Fruit fly (Drosophila melanogaster) whole organism, embryonic: ENCODE measurements around the gene Pcd.
A peak's percentile ranks its signal among the peaks of the same experiment; 100 is the strongest.

Experiments used
- Ada2b ChIP-seq: fragments of 200-800 bp; sonication (Bioruptor generic); IDR thresholded peaks from 2 replicates; pipeline ENCODE4 v1.3.6; 2022; ENCODE audit warnings: missing biosample characterization, missing genetic modification characterization
- CG10267 ChIP-seq: fragments of 200-800 bp; sonication (Bioruptor generic); optimal IDR thresholded peaks from 2 replicates; lab custom pipeline; 2018; ENCODE audit warnings: missing biosample characterization, mild to moderate bottlenecking, missing genetic modification characterization, moderate library complexity
- CG10979 ChIP-seq: fragments of 200-800 bp; sonication (Bioruptor generic); optimal IDR thresholded peaks from 2 replicates; lab custom pipeline; 2018; ENCODE audit warnings: missing biosample characterization, mild to moderate bottlenecking, missing genetic modification characterization, moderate library complexity
- CG11504 ChIP-seq: fragments of 200-800 bp; sonication (Bioruptor generic); optimal IDR thresholded peaks from 3 replicates; lab custom pipeline; 2019; ENCODE audit warnings: missing biosample characterization, mild to moderate bottlenecking, missing genetic modification characterization, moderate library complexity
- CG12071 ChIP-seq: fragments of 200-800 bp; sonication (Bioruptor generic); optimal IDR thresholded peaks from 3 replicates; lab custom pipeline; 2018; ENCODE audit warnings: missing biosample characterization, mild to moderate bottlenecking, missing genetic modification characterization
- CG12391 ChIP-seq: fragments of 200-800 bp; sonication (Bioruptor generic); optimal IDR thresholded peaks from 3 replicates; lab custom pipeline; 2018; ENCODE audit warnings: missing biosample characterization, mild to moderate bottlenecking, missing genetic modification characterization, moderate library complexity
- CG13424 ChIP-seq: fragments of 200-800 bp; sonication (Bioruptor generic); optimal IDR thresholded peaks from 2 replicates; lab custom pipeline; 2019; ENCODE audit warnings: missing biosample characterization, mild to moderate bottlenecking, missing genetic modification characterization, moderate library complexity
- CG15011 ChIP-seq: fragments of 200-800 bp; sonication (Bioruptor generic); optimal IDR thresholded peaks from 3 replicates; lab custom pipeline; 2018; ENCODE audit warnings: missing biosample characterization, mild to moderate bottlenecking, missing genetic modification characterization
- CG15269 ChIP-seq: fragments of 200-800 bp; sonication (Bioruptor generic); optimal IDR thresholded peaks from 2 replicates; lab custom pipeline; 2018; ENCODE audit warnings: missing biosample characterization, mild to moderate bottlenecking, missing genetic modification characterization, moderate library complexity
- CG17359 ChIP-seq: fragments of 200-800 bp; sonication (Bioruptor generic); optimal IDR thresholded peaks from 3 replicates; lab custom pipeline; 2018; ENCODE audit warnings: missing biosample characterization, mild to moderate bottlenecking, missing genetic modification characterization, moderate library complexity
- CG17361 ChIP-seq: fragments of 200-800 bp; sonication (Bioruptor generic); IDR thresholded peaks from 3 replicates; pipeline ENCODE4 v1.3.6; 2022; ENCODE audit warnings: missing biosample characterization, missing genetic modification characterization
- CG18599 ChIP-seq: fragments of 200-800 bp; sonication (Bioruptor generic); optimal IDR thresholded peaks from 3 replicates; lab custom pipeline; 2017; ENCODE audit warnings: missing biosample characterization, missing genetic modification characterization, mild to moderate bottlenecking, moderate library complexity, missing genetic modification reagents
- CG2712 ChIP-seq: fragments of 200-800 bp; optimal IDR thresholded peaks from 3 replicates; lab custom pipeline; 2019; ENCODE audit warnings: missing biosample characterization, mild to moderate bottlenecking, missing genetic modification characterization, moderate library complexity
- CG2889 ChIP-seq: fragments of 200-800 bp; sonication (Bioruptor generic); IDR thresholded peaks from 3 replicates; pipeline ENCODE4 v1.3.6; 2022; ENCODE audit warnings: missing biosample characterization, missing genetic modification characterization
- CG31441 ChIP-seq: fragments of 200-800 bp; sonication (Bioruptor generic); IDR thresholded peaks from 2 replicates; pipeline ENCODE4 v1.3.6; 2022; ENCODE audit warnings: missing biosample characterization, missing genetic modification characterization
- CG3407 ChIP-seq: fragments of 200-800 bp; sonication (Bioruptor generic); optimal IDR thresholded peaks from 2 replicates; lab custom pipeline; 2018; ENCODE audit warnings: missing biosample characterization, mild to moderate bottlenecking, missing genetic modification characterization
- CG7556 ChIP-seq: fragments of 200-800 bp; sonication (Bioruptor generic); optimal IDR thresholded peaks from 2 replicates; lab custom pipeline; 2017; ENCODE audit warnings: missing biosample characterization, mild to moderate bottlenecking, missing genetic modification characterization
- CG7839 ChIP-seq: fragments of 200-800 bp; sonication (Bioruptor generic); optimal IDR thresholded peaks from 3 replicates; lab custom pipeline; 2018; ENCODE audit warnings: missing biosample characterization, mild to moderate bottlenecking, missing genetic modification characterization, moderate library complexity
- CoRest ChIP-seq: fragments of 200-800 bp; sonication (Bioruptor generic); optimal IDR thresholded peaks from 3 replicates; lab custom pipeline; 2018; ENCODE audit warnings: missing biosample characterization, mild to moderate bottlenecking, missing genetic modification characterization, moderate library complexity
- D19A ChIP-seq: fragments of 200-800 bp; optimal IDR thresholded peaks from 3 replicates; lab custom pipeline; 2019; ENCODE audit warnings: missing biosample characterization, mild to moderate bottlenecking, missing genetic modification characterization, moderate library complexity
- Deaf1 ChIP-seq: fragments of 200-800 bp; optimal IDR thresholded peaks from 3 replicates; lab custom pipeline; 2019; ENCODE audit warnings: missing biosample characterization, mild to moderate bottlenecking, missing genetic modification characterization, moderate library complexity
- Doc2 ChIP-seq: fragments of 200-800 bp; sonication (Bioruptor generic); IDR thresholded peaks from 2 replicates; pipeline ENCODE4 v1.3.6; 2022; ENCODE audit warnings: missing biosample characterization, missing genetic modification characterization
- Dp ChIP-seq: fragments of 200-800 bp; sonication (Bioruptor generic); optimal IDR thresholded peaks from 2 replicates; lab custom pipeline; 2018; ENCODE audit warnings: missing biosample characterization, mild to moderate bottlenecking, missing genetic modification characterization, moderate library complexity
- Hr51 ChIP-seq, 2 experiments: fragments of 200-800 bp; sonication (Bioruptor generic); optimal IDR thresholded peaks; 2 replicates in 1 of 2; 3 replicates in 1 of 2; lab custom pipeline; 2016 to 2018; ENCODE audit warnings: missing biosample characterization in 2 of 2, missing genetic modification characterization in 2 of 2, mild to moderate bottlenecking in 1 of 2, moderate library complexity in 1 of 2
- NFAT ChIP-seq: fragments of 200-800 bp; sonication (Bioruptor generic); IDR thresholded peaks from 2 replicates; pipeline ENCODE4 v1.3.6; 2022; ENCODE audit warnings: missing biosample characterization, missing genetic modification characterization
- Pdp1 ChIP-seq, 2 experiments: fragments of 200-800 bp; sonication (Bioruptor generic); optimal IDR thresholded peaks; 3 replicates each; lab custom pipeline; 2016; ENCODE audit warnings: missing biosample characterization in 2 of 2, missing genetic modification characterization in 2 of 2, mild to moderate bottlenecking in 1 of 2, moderate library complexity in 1 of 2
- Ptx1 ChIP-seq: fragments of 200-800 bp; sonication (Bioruptor generic); IDR thresholded peaks from 2 replicates; pipeline ENCODE4 v1.3.6; 2022; ENCODE audit warnings: missing biosample characterization, missing genetic modification characterization
- Side ChIP-seq: fragments of 200-800 bp; sonication (Bioruptor generic); optimal IDR thresholded peaks from 2 replicates; lab custom pipeline; 2016; ENCODE audit warnings: missing biosample characterization, missing genetic modification characterization
- Sox102F ChIP-seq: fragments of 200-800 bp; sonication (Bioruptor generic); optimal IDR thresholded peaks from 2 replicates; lab custom pipeline; 2018; ENCODE audit warnings: missing biosample characterization, mild to moderate bottlenecking, missing genetic modification characterization, moderate library complexity
- Xbp1 ChIP-seq: fragments of 200-800 bp; sonication (Bioruptor generic); optimal IDR thresholded peaks from 3 replicates; lab custom pipeline; 2016; ENCODE audit warnings: missing biosample characterization, mild to moderate bottlenecking, missing genetic modification characterization
- ara ChIP-seq: fragments of 200-800 bp; sonication (Bioruptor generic); IDR thresholded peaks from 2 replicates; pipeline ENCODE4 v1.3.6; 2022; ENCODE audit warnings: missing biosample characterization, missing genetic modification characterization
- az2 ChIP-seq: fragments of 200-800 bp; sonication (Bioruptor generic); optimal IDR thresholded peaks from 3 replicates; lab custom pipeline; 2016; ENCODE audit warnings: missing biosample characterization, missing genetic modification characterization
- bcd ChIP-seq: fragments of 200-800 bp; sonication (Bioruptor generic); optimal IDR thresholded peaks from 2 replicates; lab custom pipeline; 2017; ENCODE audit warnings: missing biosample characterization, mild to moderate bottlenecking, missing genetic modification characterization
- bsh ChIP-seq, 2 experiments: fragments of 200-800 bp; sonication (Bioruptor generic); optimal IDR thresholded peaks; 2 replicates each; lab custom pipeline; 2017 to 2018; ENCODE audit warnings: mild to moderate bottlenecking in 2 of 2, missing biosample characterization in 2 of 2, missing genetic modification characterization in 2 of 2, moderate library complexity in 1 of 2
- cwo ChIP-seq: fragments of 200-800 bp; sonication (Bioruptor generic); optimal IDR thresholded peaks from 3 replicates; lab custom pipeline; 2017; ENCODE audit warnings: missing biosample characterization, missing genetic modification characterization, mild to moderate bottlenecking, moderate library complexity, missing genetic modification reagents
- dmrt99B ChIP-seq: fragments of 200-800 bp; sonication (Bioruptor generic); optimal IDR thresholded peaks from 2 replicates; lab custom pipeline; 2018; ENCODE audit warnings: missing biosample characterization, mild to moderate bottlenecking, missing genetic modification characterization, moderate library complexity
- ham ChIP-seq: fragments of 200-800 bp; sonication (Bioruptor generic); IDR thresholded peaks from 2 replicates; pipeline ENCODE4 v1.3.6; 2022; ENCODE audit warnings: missing biosample characterization, missing genetic modification characterization
- hkb ChIP-seq, 2 experiments: fragments of 200-800 bp in 1 of 2; fragments of >200 bp in 1 of 2; sonication (Bioruptor generic) in 1 of 2; IDR thresholded peaks in 1 of 2; optimal IDR thresholded peaks in 1 of 2; 2 replicates each; pipeline versions ENCODE4 v1.3.6 to Lab custom; 2017 to 2022; ENCODE audit warnings: missing biosample characterization in 1 of 2, missing genetic modification characterization in 1 of 2
- kay ChIP-seq: fragments of 200-800 bp; sonication (Bioruptor generic); optimal IDR thresholded peaks from 2 replicates; lab custom pipeline; 2016; ENCODE audit warnings: missing biosample characterization, missing genetic modification characterization
- pan ChIP-seq, 4 experiments: fragments of >200 bp in 3 of 4; fragments of 200-800 bp in 1 of 4; sonication (Bioruptor generic) in 1 of 4; optimal IDR thresholded peaks in 3 of 4; IDR thresholded peaks in 1 of 4; 2 replicates each; pipeline versions ENCODE4 v1.3.6 to Lab custom; 2017 to 2022; ENCODE audit warnings: missing biosample characterization in 2 of 4, missing genetic modification characterization in 2 of 4, mixed read lengths in 1 of 4
- phol ChIP-seq: fragments of 200-800 bp; sonication (Bioruptor generic); optimal IDR thresholded peaks from 3 replicates; lab custom pipeline; 2018; ENCODE audit warnings: missing biosample characterization, mild to moderate bottlenecking, missing genetic modification characterization, moderate library complexity
- row ChIP-seq: fragments of 200-800 bp; sonication (Bioruptor generic); IDR thresholded peaks from 3 replicates; pipeline ENCODE4 v1.3.6; 2022; ENCODE audit warnings: missing biosample characterization, missing genetic modification characterization
- sens ChIP-seq: fragments of 200-800 bp; sonication (Bioruptor generic); peaks from one replicate; lab custom pipeline; 2016; ENCODE audit warnings: missing biosample characterization, missing genetic modification characterization
- sisA ChIP-seq: fragments of 200-800 bp; sonication (Bioruptor generic); IDR thresholded peaks from 2 replicates; pipeline ENCODE4 v1.3.6; 2022; ENCODE audit warnings: missing biosample characterization, missing genetic modification characterization
- sr ChIP-seq: fragments of 200-800 bp; sonication (Bioruptor generic); IDR thresholded peaks from 3 replicates; pipeline ENCODE4 v1.3.6; 2022; ENCODE audit warnings: missing biosample characterization, missing genetic modification characterization
- ttk ChIP-seq: fragments of 200-800 bp; sonication (Bioruptor generic); IDR thresholded peaks from 2 replicates; pipeline ENCODE4 v2.1.2; 2022; ENCODE audit warnings: missing biosample characterization, missing genetic modification characterization
- unpg ChIP-seq: fragments of 200-800 bp; sonication (Bioruptor generic); optimal IDR thresholded peaks from 3 replicates; lab custom pipeline; 2018; ENCODE audit warnings: missing biosample characterization, mild to moderate bottlenecking, missing genetic modification characterization, moderate library complexity
- vvl ChIP-seq: fragments of 200-800 bp; sonication (Bioruptor generic); IDR thresholded peaks from 2 replicates; pipeline ENCODE4 v1.3.6; 2022; ENCODE audit warnings: missing biosample characterization, missing genetic modification characterization
- zen2 ChIP-seq: fragments of 200-800 bp; sonication (Bioruptor generic); IDR thresholded peaks from 3 replicates; pipeline ENCODE4 v1.3.6; 2022; ENCODE audit warnings: missing biosample characterization, missing genetic modification characterization; ENCODE audit not compliant: partially characterized antibody

Pcd gene

dm6 chr3R:29705789-29706303 lies 17.1 kb upstream of the Pcd start (continued):
- peak; percentile 60 for TF ChIP-seq row (GFP tag; lab: Robert Waterston, UW)
- no peak for TF ChIP-seq ham (GFP tag; lab: Robert Waterston, UW)
- TF ChIP-seq Doc2 (GFP tag; lab: Robert Waterston, UW) = no peak
- no peak for TF ChIP-seq CG3407 (GFP tag; lab: Kevin White, UChicago)
- no peak for TF ChIP-seq ttk
- peak; percentile 1 for TF ChIP-seq CG10267 (tag; lab: Kevin White, UChicago)
- peak; percentile 46 for TF ChIP-seq CG31441 (GFP tag; lab: Robert Waterston, UW)
- peak; percentile 5 for TF ChIP-seq CG17359
- peak; percentile 17 for TF ChIP-seq unpg (GFP tag; lab: Kevin White, UChicago)
- TF ChIP-seq Xbp1 = no peak
- peak; percentile 25 for TF ChIP-seq sens (GFP tag; lab: Kevin White, UChicago)
- no peak for TF ChIP-seq ara (GFP tag; lab: Robert Waterston, UW)
- peak; percentile 0 for TF ChIP-seq CoRest (tag; lab: Kevin White, UChicago)
- no peak for TF ChIP-seq CG2889 (GFP tag; lab: Robert Waterston, UW)
- peak; percentile 32 for TF ChIP-seq D19A (tag; lab: Kevin White, UChicago)
- peak; percentile 30 for TF ChIP-seq CG13424
- TF ChIP-seq CG15011 (GFP tag; lab: Kevin White, UChicago) = no peak
- peak in 1 of 2 experiments; percentile 60 for TF ChIP-seq Hr51 (GFP tag; optimal IDR thresholded peaks at IDR 0.05; lab: Kevin White, UChicago)
- TF ChIP-seq CG10979 (tag; lab: Kevin White, UChicago) = peak; percentile 23
- TF ChIP-seq CG12071 (GFP tag; lab: Kevin White, UChicago) = no peak
- TF ChIP-seq phol = peak; percentile 12
- peak; percentile 44 for TF ChIP-seq Sox102F (GFP tag; lab: Kevin White, UChicago)
- TF ChIP-seq Dp (GFP tag; lab: Kevin White, UChicago) = no peak
- peak in 1 of 2 experiments; percentile 51 for TF ChIP-seq bsh (GFP tag; optimal IDR thresholded peaks at IDR 0.05; lab: Kevin White, UChicago)
- peak; percentile 15 for TF ChIP-seq az2 (GFP tag; lab: Kevin White, UChicago)
- no peak for TF ChIP-seq Ptx1 (GFP tag; lab: Robert Waterston, UW)
- TF ChIP-seq sisA (GFP tag; lab: Robert Waterston, UW) = peak; percentile 37; the same call in 1 of the 2 replicates
- no peak for TF ChIP-seq vvl (GFP tag; lab: Robert Waterston, UW)
- peak; percentile 22 for TF ChIP-seq Deaf1 (tag; lab: Kevin White, UChicago)
- TF ChIP-seq CG12391 (tag; lab: Kevin White, UChicago) = peak; percentile 18
- peak; percentile 31 for TF ChIP-seq CG7556 (GFP tag; lab: Kevin White, UChicago)
- TF ChIP-seq bcd (GFP tag; lab: Kevin White, UChicago) = no peak
- no peak for TF ChIP-seq sr (GFP tag; lab: Robert Waterston, UW)
- TF ChIP-seq dmrt99B (tag; lab: Kevin White, UChicago) = peak; percentile 65
- TF ChIP-seq cwo = no peak
- no peak for TF ChIP-seq hkb (optimal IDR thresholded peaks at IDR 0.05; lab: Kevin White, UChicago)
- TF ChIP-seq hkb (GFP tag; IDR thresholded peaks at IDR 0.05; lab: Robert Waterston, UW) = no peak
- peak; percentile 12 for TF ChIP-seq CG7839
- no peak for TF ChIP-seq Ada2b
- TF ChIP-seq NFAT (GFP tag; lab: Robert Waterston, UW) = no peak
- no peak for TF ChIP-seq Side (GFP tag; lab: Kevin White, UChicago)
- TF ChIP-seq CG18599 (GFP tag; lab: Kevin White, UChicago) = peak; percentile 31
- TF ChIP-seq CG17361 = no peak
- TF ChIP-seq CG15269 (tag; lab: Kevin White, UChicago) = peak; percentile 1
- no peak for TF ChIP-seq kay (GFP tag; lab: Kevin White, UChicago)
- peak; percentile 20 for TF ChIP-seq CG2712 (tag; lab: Kevin White, UChicago)
- no peak for TF ChIP-seq pan (optimal IDR thresholded peaks at IDR 0.05; lab: Kevin White, UChicago)
- no peak for TF ChIP-seq pan (GFP tag; optimal IDR thresholded peaks at IDR 0.05 in 1 of 2, IDR thresholded peaks at IDR 0.05 in 1 of 2)
- TF ChIP-seq CG11504 (tag; lab: Kevin White, UChicago) = peak; percentile 36
- no peak for TF ChIP-seq zen2 (GFP tag; lab: Robert Waterston, UW)
- no peak for TF ChIP-seq Pdp1 (GFP tag; optimal IDR thresholded peaks at IDR 0.05; lab: Kevin White, UChicago)
